Fruit fly (Drosophila melanogaster) whole organism, prepupa: ENCODE measurements around the gene spirit.

Experiments
- CG15336 ChIP-seq: fragments of 200-800 bp; sonication (Bioruptor generic); IDR thresholded peaks from 2 replicates; pipeline ENCODE4 v1.3.6; 2022; ENCODE audit warnings: missing biosample characterization, missing genetic modification characterization
- CG16779 ChIP-seq: fragments of 200-800 bp; sonication (Bioruptor generic); optimal IDR thresholded peaks from 3 replicates; lab custom pipeline; 2017; ENCODE audit warnings: missing biosample characterization, mild to moderate bottlenecking, missing genetic modification characterization
- CG3032 ChIP-seq: fragments of 200-800 bp; optimal IDR thresholded peaks from 2 replicates; lab custom pipeline; 2019; ENCODE audit warnings: missing biosample characterization, mild to moderate bottlenecking, missing genetic modification characterization, moderate library complexity
- CG31627 ChIP-seq: fragments of 200-800 bp; sonication (Bioruptor generic); optimal IDR thresholded peaks from 3 replicates; lab custom pipeline; 2016; ENCODE audit warnings: missing biosample characterization, missing genetic modification characterization
- CG6854 ChIP-seq: fragments of 200-800 bp; sonication (Bioruptor generic); optimal IDR thresholded peaks from 2 replicates; lab custom pipeline; 2017; ENCODE audit warnings: missing biosample characterization, mild to moderate bottlenecking, missing genetic modification characterization
- CG9139 ChIP-seq: fragments of 200-800 bp; sonication (Bioruptor generic); optimal IDR thresholded peaks from 3 replicates; lab custom pipeline; 2017; ENCODE audit warnings: missing biosample characterization, mild to moderate bottlenecking, missing genetic modification characterization
- Eip78C ChIP-seq: fragments of 200-800 bp; sonication (Bioruptor generic); peaks from one replicate; lab custom pipeline; 2016; ENCODE audit warnings: missing biosample characterization, missing genetic modification characterization
- Eip93F ChIP-seq: fragments of 200-800 bp; sonication (Bioruptor generic); optimal IDR thresholded peaks from 2 replicates; lab custom pipeline; 2016; ENCODE audit warnings: missing biosample characterization, mild to moderate bottlenecking, missing genetic modification characterization
- Gug ChIP-seq: fragments of 200-800 bp; sonication (Bioruptor generic); IDR thresholded peaks from 2 replicates; pipeline ENCODE4 v1.3.6; 2022; ENCODE audit warnings: missing biosample characterization, missing genetic modification characterization
- Hr39 ChIP-seq: fragments of 200-800 bp; sonication (Bioruptor generic); optimal IDR thresholded peaks from 2 replicates; lab custom pipeline; 2016; ENCODE audit warnings: missing biosample characterization, missing genetic modification characterization
- Lpt ChIP-seq: fragments of 200-800 bp; sonication (Bioruptor generic); optimal IDR thresholded peaks from 3 replicates; lab custom pipeline; 2016; ENCODE audit warnings: missing biosample characterization, missing genetic modification characterization
- esn ChIP-seq: fragments of 200-800 bp; sonication (Bioruptor generic); optimal IDR thresholded peaks from 2 replicates; lab custom pipeline; 2016; ENCODE audit warnings: missing biosample characterization, mild to moderate bottlenecking, missing genetic modification characterization, moderate library complexity

- peak; percentile 70 for TF ChIP-seq Hr39
- peak; percentile 48 for TF ChIP-seq CG3032 (tag; lab: Kevin White, UChicago)
- no peak for TF ChIP-seq Eip93F (GFP tag; lab: Kevin White, UChicago)
- peak; percentile 80 for TF ChIP-seq CG15336 (GFP tag; lab: Robert Waterston, UW)
- TF ChIP-seq esn (GFP tag; lab: Kevin White, UChicago) = peak; percentile 72
- TF ChIP-seq Gug (GFP tag; lab: Robert Waterston, UW) = peak; percentile 56
- peak; percentile 60 for TF ChIP-seq CG31627 (GFP tag; lab: Kevin White, UChicago)
- TF ChIP-seq Lpt = no peak
- no peak for TF ChIP-seq CG6854 (GFP tag; lab: Kevin White, UChicago)
- TF ChIP-seq CG9139 (GFP tag; lab: Kevin White, UChicago) = no peak
- TF ChIP-seq Eip78C = peak; percentile 80
- no peak for TF ChIP-seq CG16779 (tag; lab: Kevin White, UChicago)
These were observed 27.8 kb upstream of the spirit start for dm6 chrX:8601165-8601564.
